Worm (Caenorhabditis elegans): ENCODE data around the gene C49A9.2.
A peak's percentile ranks its signal among the peaks of the same experiment; 100 is the strongest.

Gene C49A9.2

DNA sequence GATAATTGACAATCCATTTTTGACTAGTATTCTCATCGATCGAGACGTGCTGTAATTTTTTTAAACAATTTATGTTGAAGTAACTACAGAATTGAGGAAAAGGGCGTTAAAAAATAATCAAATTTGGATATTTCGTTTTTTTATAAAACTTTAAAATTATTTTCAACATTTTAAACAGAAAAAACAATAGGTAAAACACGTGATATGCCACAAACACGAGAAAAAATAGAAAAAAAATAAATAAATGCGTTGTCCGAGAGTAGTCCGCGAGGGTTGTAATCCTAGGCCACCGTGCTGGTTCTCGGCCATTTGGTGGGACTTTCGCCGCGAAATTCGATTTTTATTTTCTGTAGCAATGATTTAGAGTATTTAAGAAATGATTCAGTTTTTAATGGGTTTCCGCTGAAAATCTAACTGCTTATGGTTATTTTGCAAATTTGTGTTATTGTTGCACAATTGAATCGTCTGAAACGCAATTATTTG lies 18.9 kb upstream of the C49A9.2 start, which contains the start of gene C49A9.10 (continued):
- peak; percentile 3 for TF ChIP-seq nhr-80 (tag; optimal IDR thresholded peaks at IDR 0.05)
- TF ChIP-seq lin-26 (GFP tag; IDR thresholded peaks at IDR 0.05): no peak
- TF ChIP-seq lsl-1 (GFP tag; optimal IDR thresholded peaks at IDR 0.05): peak; percentile 47
- TF ChIP-seq mes-4 (tag; optimal IDR thresholded peaks at IDR 0.05): no peak
- peak; percentile 93 for TF ChIP-seq unc-130 (GFP tag; optimal IDR thresholded peaks at IDR 0.05)
- TF ChIP-seq F10E7.11 (tag; optimal IDR thresholded peaks at IDR 0.05): peak; percentile 49
- peak; percentile 51; the same call in 1 of the 2 replicates for TF ChIP-seq attf-3 (GFP tag; conservative IDR thresholded peaks at IDR 0.05)
- peak; percentile 91 for TF ChIP-seq lin-54 (GFP tag; optimal IDR thresholded peaks at IDR 0.05)
- no peak; the same call in 1 of the 2 replicates for TF ChIP-seq dox-1 (GFP tag; IDR thresholded peaks at IDR 0.05)
- peak; percentile 83 for TF ChIP-seq bed-2 (GFP tag; IDR thresholded peaks at IDR 0.05)
- TF ChIP-seq sea-2 (GFP tag; IDR thresholded peaks at IDR 0.05): no peak
- TF ChIP-seq T07F8.4 (tag; optimal IDR thresholded peaks at IDR 0.05): peak; percentile 2
- TF ChIP-seq attf-6 (GFP tag; IDR thresholded peaks at IDR 0.05): peak; percentile 57; the same call in 1 of the 2 replicates
- TF ChIP-seq ztf-6 (GFP tag; IDR thresholded peaks at IDR 0.05): no peak
- peak; percentile 31; the same call in 1 of the 2 replicates for TF ChIP-seq madf-8 (GFP tag; conservative IDR thresholded peaks at IDR 0.05)
- peak; percentile 48 for TF ChIP-seq F57C9.4 (tag; optimal IDR thresholded peaks at IDR 0.05)
- TF ChIP-seq Y67H2A.10 (GFP tag; conservative IDR thresholded peaks at IDR 0.05): no peak
- TF ChIP-seq K12H6.12 (tag; optimal IDR thresholded peaks at IDR 0.05): peak; percentile 69
- TF ChIP-seq F23B12.7 (tag; optimal IDR thresholded peaks at IDR 0.05; ENCODE audit: insufficient read depth): peak; percentile 52
- TF ChIP-seq gei-17 (GFP tag; optimal IDR thresholded peaks at IDR 0.05): no peak
- no peak for TF ChIP-seq repo-1 (tag; optimal IDR thresholded peaks at IDR 0.05)
- TF ChIP-seq mel-28 (tag; optimal IDR thresholded peaks at IDR 0.05; ENCODE audit: borderline replicate concordance): no peak
- no peak for TF ChIP-seq chd-7 (tag; optimal IDR thresholded peaks at IDR 0.05)
- TF ChIP-seq F37B4.10 (GFP tag; IDR thresholded peaks at IDR 0.05): no peak
- no peak for TF ChIP-seq B0336.3 (GFP tag; IDR thresholded peaks at IDR 0.05)
- no peak for TF ChIP-seq Y79H2A.3 (GFP tag; conservative IDR thresholded peaks at IDR 0.05)
- no peak for TF ChIP-seq tbx-9 (tag; optimal IDR thresholded peaks at IDR 0.05; ENCODE audit: borderline replicate concordance)
- peak; percentile 89 for TF ChIP-seq let-526 (GFP tag; IDR thresholded peaks at IDR 0.05)
- peak; percentile 60 for TF ChIP-seq F33H1.4 (GFP tag; IDR thresholded peaks at IDR 0.05)
- TF ChIP-seq atf-7 (tag; optimal IDR thresholded peaks at IDR 0.05): peak; percentile 53
- peak; percentile 70 for TF ChIP-seq athp-1 (tag; optimal IDR thresholded peaks at IDR 0.05)
- no peak for TF ChIP-seq egl-44 (GFP tag; IDR thresholded peaks at IDR 0.05)
- no peak for TF ChIP-seq sptf-2 (GFP tag; optimal IDR thresholded peaks at IDR 0.05)
- no peak for TF ChIP-seq ccch-3 (GFP tag; optimal IDR thresholded peaks at IDR 0.05)
- peak in 1 of 2 experiments; percentile 70 for TF ChIP-seq let-607 (tag; optimal IDR thresholded peaks at IDR 0.05)
- TF ChIP-seq hrde-1 (tag; optimal IDR thresholded peaks at IDR 0.05; ENCODE audit: borderline replicate concordance): peak; percentile 40
- TF ChIP-seq nhr-90 (tag; optimal IDR thresholded peaks at IDR 0.05): no peak
- no peak for TF ChIP-seq C17E4.6 (GFP tag; IDR thresholded peaks at IDR 0.05)
- TF ChIP-seq ceh-27 (GFP tag; optimal IDR thresholded peaks at IDR 0.05): peak; percentile 89
- 0 out of 2 replicates have a peak, but pooled peaks have one; percentile 37 for TF ChIP-seq ceh-91 (GFP tag; IDR thresholded peaks at IDR 0.05)
- TF ChIP-seq xnd-1 (tag; optimal IDR thresholded peaks at IDR 0.05): peak; percentile 35
- TF ChIP-seq ztf-25 (GFP tag; IDR thresholded peaks at IDR 0.05): 0 out of 2 replicates have a peak, but pooled peaks have one; percentile 34
- peak; percentile 97 for TF ChIP-seq ZK185.1 (tag; optimal IDR thresholded peaks at IDR 0.05; ENCODE audit: poor library complexity, severe bottlenecking)
- TF ChIP-seq dpff-1 (tag; optimal IDR thresholded peaks at IDR 0.05): no peak
- 0 out of 2 replicates have a peak, but pooled peaks have one; percentile 39 for TF ChIP-seq ceh-100 (GFP tag; IDR thresholded peaks at IDR 0.05)
- no peak for TF ChIP-seq rpc-1 (optimal IDR thresholded peaks at IDR 0.05)
- no peak for TF ChIP-seq rpc-1 (tag; optimal IDR thresholded peaks at IDR 0.05)
- peak; percentile 46; the same call in 1 of the 2 replicates for TF ChIP-seq aptf-2 (GFP tag; conservative IDR thresholded peaks at IDR 0.05)
